Worm (Caenorhabditis elegans) whole organism, late embryonic: ENCODE results near the gene dsl-6.

Experiments used
- C38D4.7 ChIP-seq: fragments of 200-800 bp; sonication (Bioruptor generic); optimal IDR thresholded peaks from 2 replicates; lab custom pipeline; 2018; ENCODE audit warnings: mild to moderate bottlenecking, missing genetic modification characterization, moderate library complexity, missing compliant biosample characterization
- F13H6.1 ChIP-seq: sonication (generic microtip); optimal IDR thresholded peaks from 2 replicates; lab custom pipeline; 2016; ENCODE audit warnings: missing genetic modification characterization, missing compliant biosample characterization
- ahr-1 ChIP-seq: sonication (generic microtip); optimal IDR thresholded peaks from 2 replicates; lab custom pipeline; 2016; ENCODE audit warnings: missing genetic modification characterization, missing compliant biosample characterization
- ceh-2 ChIP-seq: sonication (generic microtip); optimal IDR thresholded peaks from 2 replicates; lab custom pipeline; 2016; ENCODE audit warnings: missing genotype, missing genetic modification characterization, missing compliant biosample characterization
- ets-4 ChIP-seq: sonication (generic microtip); optimal IDR thresholded peaks from 2 replicates; lab custom pipeline; 2016; ENCODE audit warnings: missing genetic modification characterization, missing compliant biosample characterization
- fkh-6 ChIP-seq: sonication (generic microtip); optimal IDR thresholded peaks from 2 replicates; lab custom pipeline; 2016; ENCODE audit warnings: missing genetic modification characterization, missing compliant biosample characterization
- hlh-13 ChIP-seq: fragments of 200-800 bp; sonication (Bioruptor generic); optimal IDR thresholded peaks from 2 replicates; lab custom pipeline; 2018; ENCODE audit warnings: mild to moderate bottlenecking, missing genetic modification characterization, missing compliant biosample characterization
- hlh-15 ChIP-seq: sonication (generic microtip); optimal IDR thresholded peaks from 2 replicates; lab custom pipeline; 2016; ENCODE audit warnings: missing genetic modification characterization, missing compliant biosample characterization
- sox-2 ChIP-seq: fragments of 200-800 bp; sonication (Bioruptor generic); IDR thresholded peaks from 2 replicates; pipeline ENCODE4 v1.3.6; 2022; ENCODE audit warnings: missing genetic modification reagents, missing genetic modification characterization, missing compliant biosample characterization
- ttx-3 ChIP-seq: sonication (generic microtip); optimal IDR thresholded peaks from 2 replicates; lab custom pipeline; 2016; ENCODE audit warnings: missing genetic modification reagents, missing genetic modification characterization, missing compliant biosample characterization
- ztf-16 ChIP-seq: sonication (generic microtip); optimal IDR thresholded peaks from 2 replicates; lab custom pipeline; 2017; ENCODE audit warnings: missing genetic modification characterization, missing compliant biosample characterization

DNA sequence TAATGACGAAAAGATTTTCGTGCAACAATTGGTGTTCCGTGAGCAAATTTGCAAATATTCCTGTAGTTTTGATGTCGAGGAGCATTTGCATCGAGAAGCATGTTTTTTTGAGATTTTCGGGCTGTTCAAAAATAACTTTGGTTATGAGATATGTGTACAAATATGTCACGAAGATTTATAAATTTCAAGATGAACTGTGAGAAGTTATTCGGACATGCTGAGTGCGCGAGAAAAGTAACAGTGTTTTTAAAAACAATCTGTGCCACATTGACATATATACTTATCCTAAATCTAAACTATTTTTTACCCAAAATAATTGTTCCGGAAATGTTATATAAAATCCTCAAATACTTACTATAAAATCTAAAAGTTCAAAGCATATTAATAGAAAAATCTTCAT is 23.6 kb upstream of the dsl-6 start, which contains the start of gene F22B3.7:
- TF ChIP-seq ztf-16 (tag; lab: Kevin White, UChicago) (no peak), hlh-13 (GFP tag; lab: Kevin White, UChicago) (no peak), ahr-1 (tag; lab: Kevin White, UChicago) (no peak), ets-4 (tag; lab: Kevin White, UChicago) (no peak), C38D4.7 (GFP tag; lab: Kevin White, UChicago) (no peak), sox-2 (no peak), ttx-3 (tag; lab: Kevin White, UChicago) (no peak), hlh-15 (tag; lab: Kevin White, UChicago) (no peak), fkh-6 (tag; lab: Kevin White, UChicago) (no peak), F13H6.1 (tag; lab: Kevin White, UChicago) (no peak), ceh-2 (tag; lab: Kevin White, UChicago) (no peak)
